Fruit fly (Drosophila melanogaster) whole organism, embryonic: ENCODE measurements around the gene CG34049.

Source experiments
- ATbp ChIP-seq: fragments of 200-800 bp; sonication (Bioruptor generic); optimal IDR thresholded peaks from 2 replicates; lab custom pipeline; 2017; ENCODE audit warnings: missing biosample characterization, mild to moderate bottlenecking, missing genetic modification characterization, missing genetic modification reagents
- CG10147 ChIP-seq: fragments of 200-800 bp; sonication (Bioruptor generic); optimal IDR thresholded peaks from 2 replicates; lab custom pipeline; 2019; ENCODE audit warnings: missing biosample characterization, mild to moderate bottlenecking, missing genetic modification characterization, moderate library complexity
- Myb ChIP-seq: fragments of 200-800 bp; sonication (Bioruptor generic); optimal IDR thresholded peaks from 2 replicates; lab custom pipeline; 2016; ENCODE audit warnings: missing biosample characterization, missing genetic modification characterization

DNA sequence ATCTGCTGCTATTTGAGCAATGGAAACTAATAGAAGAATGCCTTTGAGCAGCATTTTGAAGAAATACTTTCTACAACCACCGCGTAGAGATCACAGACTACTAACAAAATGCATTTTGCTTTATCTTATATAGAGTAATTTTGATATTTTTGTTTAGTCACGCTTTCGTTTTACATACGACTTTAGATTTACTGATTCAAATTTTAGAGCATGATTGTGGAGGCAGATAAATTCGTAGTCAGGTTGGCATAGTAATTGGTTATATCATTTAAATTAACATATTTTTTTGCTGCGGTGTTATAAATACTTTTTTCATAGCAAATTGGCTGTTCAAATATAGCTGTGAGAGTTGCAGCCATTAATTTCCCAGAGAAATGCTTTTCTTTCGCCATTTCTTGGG is 3.9 kb upstream of the CG34049 start, which contains the start of gene CG17242:
- TF ChIP-seq Myb (GFP tag; lab: Kevin White, UChicago), result no peak
- TF ChIP-seq CG10147, result no peak
- no peak for TF ChIP-seq ATbp (GFP tag; lab: Kevin White, UChicago)
